Worm (Caenorhabditis elegans) whole organism, late embryonic: ENCODE data around the gene orc-1.

Experiments used
- ama-1 ChIP-seq: fragments of 150-350 bp; optimal IDR thresholded peaks from 2 replicates; lab custom pipeline; 2014
- ceh-2 ChIP-seq: sonication (generic microtip); optimal IDR thresholded peaks from 2 replicates; lab custom pipeline; 2016; ENCODE audit warnings: missing genotype, missing genetic modification characterization, missing compliant biosample characterization
- ceh-22 ChIP-seq: sonication (generic microtip); optimal IDR thresholded peaks from 2 replicates; lab custom pipeline; 2017; ENCODE audit warnings: missing biosample characterization, missing genetic modification characterization
- dmd-4 ChIP-seq: sonication (generic microtip); optimal IDR thresholded peaks from 2 replicates; lab custom pipeline; 2016; ENCODE audit warnings: borderline replicate concordance, missing genetic modification characterization, missing compliant biosample characterization
- dve-1 ChIP-seq: sonication (generic microtip); optimal IDR thresholded peaks from 2 replicates; lab custom pipeline; 2017; ENCODE audit warnings: antibody characterized with exemption, mild to moderate bottlenecking, missing genetic modification characterization, missing compliant biosample characterization
- elt-2 ChIP-seq: sonication (generic microtip); optimal IDR thresholded peaks from 2 replicates; lab custom pipeline; 2016; ENCODE audit warnings: missing genetic modification reagents, missing genetic modification characterization, missing compliant biosample characterization
- fkh-6 ChIP-seq: sonication (generic microtip); optimal IDR thresholded peaks from 2 replicates; lab custom pipeline; 2016; ENCODE audit warnings: missing genetic modification characterization, missing compliant biosample characterization
- pag-3 ChIP-seq: sonication (generic microtip); optimal IDR thresholded peaks from 2 replicates; lab custom pipeline; 2016; ENCODE audit warnings: missing compliant biosample characterization, missing genetic modification characterization, borderline replicate concordance
- pha-4 ChIP-seq: fragments of 150-350 bp; optimal IDR thresholded peaks from 2 replicates; lab custom pipeline; 2018; ENCODE audit warnings: missing biosample characterization, missing genetic modification reagents, missing genetic modification characterization
- unc-86 ChIP-seq: sonication (generic microtip); optimal IDR thresholded peaks from 2 replicates; lab custom pipeline; 2016; ENCODE audit warnings: missing genetic modification characterization, missing compliant biosample characterization

DNA sequence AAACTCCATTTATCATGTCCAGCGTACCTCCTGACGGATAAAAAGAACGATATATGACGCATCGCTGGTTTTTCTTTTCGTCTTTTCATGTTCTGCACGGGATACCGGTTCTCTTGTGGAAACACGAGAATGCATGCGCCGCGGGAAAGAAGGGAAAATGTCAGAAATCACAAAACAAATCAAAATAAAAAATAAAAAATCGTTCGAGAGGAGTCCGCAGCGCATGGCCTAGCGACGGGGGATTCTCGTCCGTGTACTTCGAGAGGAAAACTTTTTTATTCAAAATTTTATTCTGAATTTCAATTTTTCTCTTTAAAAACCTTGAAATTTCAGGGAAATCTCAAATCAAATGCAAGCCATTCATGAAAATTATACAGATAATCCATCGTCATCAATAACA lies 21.7 kb upstream of the orc-1 start, which contains the start of the genes lron-10 and hpr-9:
- TF ChIP-seq ceh-22 (tag; lab: Kevin White, UChicago), result no peak
- no peak for TF ChIP-seq unc-86
- TF ChIP-seq pha-4 (tag; lab: Kevin White, UChicago), result no peak
- TF ChIP-seq elt-2 (tag; lab: Kevin White, UChicago), result peak; percentile 23
- no peak for TF ChIP-seq dmd-4 (tag; lab: Kevin White, UChicago)
- TF ChIP-seq ama-1 (lab: Kevin White, UChicago), result no peak
- TF ChIP-seq pag-3, result no peak
- peak; percentile 8 for TF ChIP-seq dve-1 (tag; lab: Kevin White, UChicago)
- peak; percentile 80 for TF ChIP-seq ceh-2 (tag; lab: Kevin White, UChicago)
- peak; percentile 50 for TF ChIP-seq fkh-6
